Worm (Caenorhabditis elegans): ENCODE results near the gene T26A5.6.

T26A5.6 gene

DNA sequence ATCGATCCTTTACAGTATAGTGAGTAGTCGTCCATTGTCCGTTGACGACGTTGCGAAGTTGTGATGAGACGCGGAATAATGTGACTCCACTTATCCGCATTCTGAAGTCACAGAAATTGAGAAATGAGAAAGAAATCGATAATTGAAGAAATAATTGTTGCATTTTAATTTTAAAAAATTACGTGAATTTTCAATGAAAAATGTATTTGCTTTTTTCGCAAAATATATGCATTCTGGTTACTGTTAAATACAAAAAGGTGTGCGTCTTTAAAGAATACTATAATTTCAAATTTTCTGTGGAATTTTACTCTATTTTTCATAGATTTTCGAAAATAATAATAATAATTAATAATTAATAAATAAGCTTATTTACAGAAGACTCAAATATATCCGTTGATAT is 3.7 kb downstream of the T26A5.6 start, which contains the start of gene let-721:
Gene let-721 (minus strand): TSS at position 101 of the 400 bp plus-strand sequence.
- TF ChIP-seq ets-4 (GFP tag; optimal IDR thresholded peaks at IDR 0.05) (no peak), Y56A3A.18 (GFP tag; IDR thresholded peaks at IDR 0.05) (no peak), ceh-27 (GFP tag; optimal IDR thresholded peaks at IDR 0.05) (no peak), egl-44 (GFP tag; IDR thresholded peaks at IDR 0.05) (no peak), zfh-2 (GFP tag; conservative IDR thresholded peaks at IDR 0.05) (no peak), egl-18 (GFP tag; IDR thresholded peaks at IDR 0.05) (no peak), attf-3 (GFP tag; conservative IDR thresholded peaks at IDR 0.05) (no peak), xnd-1 (tag; optimal IDR thresholded peaks at IDR 0.05) (no peak), B0261.1 (tag; optimal IDR thresholded peaks at IDR 0.05) (no peak), atf-7 (tag; optimal IDR thresholded peaks at IDR 0.05) (no peak), K11D2.4 (GFP tag; IDR thresholded peaks at IDR 0.05) (no peak), B0035.1 (tag; optimal IDR thresholded peaks at IDR 0.05) (no peak), snpc-1.1 (tag; optimal IDR thresholded peaks at IDR 0.05; ENCODE audit: insufficient read depth) (no peak), hsf-1 (GFP tag; IDR thresholded peaks at IDR 0.05) (no peak), ekl-4 (GFP tag; IDR thresholded peaks at IDR 0.05) (no peak), ztf-6 (GFP tag; IDR thresholded peaks at IDR 0.05) (no peak)

DNA sequence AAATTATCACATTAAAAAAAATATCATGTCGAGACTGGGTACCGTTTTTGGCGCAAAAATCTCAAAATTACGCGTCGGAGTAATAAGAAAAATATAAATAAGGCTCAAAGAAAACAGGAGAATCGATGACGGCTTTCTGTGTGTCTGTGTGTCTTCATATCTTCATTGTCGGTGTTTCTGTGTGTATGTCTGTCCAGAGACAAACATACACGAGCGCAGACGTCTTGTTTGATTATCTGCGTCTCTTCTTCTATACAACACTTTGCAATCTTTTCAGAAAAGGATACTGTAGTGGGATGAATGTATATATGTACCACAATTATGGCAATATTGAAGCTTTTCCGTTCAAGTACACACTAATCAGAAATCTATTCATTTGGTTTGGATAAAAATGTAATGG is 6.2 kb downstream of the T26A5.6 start, which contains the start of gene C05D11.13:
Gene C05D11.13 (minus strand): TSS at position 252 of the 400 bp plus-strand sequence.
- TF ChIP-seq madf-6 (GFP tag; IDR thresholded peaks at IDR 0.05) (peak; percentile 30; the same call in 1 of the 2 replicates), madf-10 (tag; optimal IDR thresholded peaks at IDR 0.05) (no peak), nhr-27 (tag; optimal IDR thresholded peaks at IDR 0.05) (no peak), bed-2 (GFP tag; IDR thresholded peaks at IDR 0.05) (no peak), Y67H2A.10 (GFP tag; conservative IDR thresholded peaks at IDR 0.05) (no peak), lsy-27 (tag; optimal IDR thresholded peaks at IDR 0.05; ENCODE audit: borderline replicate concordance, insufficient read depth) (no peak), F10E7.11 (tag; optimal IDR thresholded peaks at IDR 0.05) (no peak), attf-5 (GFP tag; optimal IDR thresholded peaks at IDR 0.05) (peak; percentile 68), mel-28 (tag; optimal IDR thresholded peaks at IDR 0.05; ENCODE audit: borderline replicate concordance) (no peak), C06A6.2 (GFP tag; conservative IDR thresholded peaks at IDR 0.05) (no peak), chd-7 (tag; optimal IDR thresholded peaks at IDR 0.05) (no peak), D2030.7 (GFP tag; IDR thresholded peaks at IDR 0.05) (no peak), T07F8.4 (tag; optimal IDR thresholded peaks at IDR 0.05) (no peak), tbp1 (GFP tag; optimal IDR thresholded peaks at IDR 0.05) (peak; percentile 25), snpc-1.1 (tag; optimal IDR thresholded peaks at IDR 0.05; ENCODE audit: insufficient read depth) (no peak), somi-1 (GFP tag; optimal IDR thresholded peaks at IDR 0.05) (no peak), ztf-26 (tag; optimal IDR thresholded peaks at IDR 0.05) (peak; percentile 37), dox-1 (GFP tag; IDR thresholded peaks at IDR 0.05) (0 out of 2 replicates have a peak, but pooled peaks have one; percentile 32), Y56A3A.18 (GFP tag; IDR thresholded peaks at IDR 0.05) (no peak), K12H6.12 (tag; optimal IDR thresholded peaks at IDR 0.05) (peak; percentile 17), rcor-1 (GFP tag; IDR thresholded peaks at IDR 0.05) (no peak), nhr-80 (tag; optimal IDR thresholded peaks at IDR 0.05) (peak; percentile 51), pbrm-1 (GFP tag; IDR thresholded peaks at IDR 0.05) (no peak), nfya-1 (tag; optimal IDR thresholded peaks at IDR 0.05; ENCODE audit: borderline replicate concordance, insufficient read depth) (no peak), fkh-3 (tag; optimal IDR thresholded peaks at IDR 0.05) (no peak), ztf-18 (tag; optimal IDR thresholded peaks at IDR 0.05) (no peak), ceh-40 (GFP tag; IDR thresholded peaks at IDR 0.05) (no peak), die-1 (tag; optimal IDR thresholded peaks at IDR 0.05) (no peak), lin-40 (tag; optimal IDR thresholded peaks at IDR 0.05) (peak; percentile 41), ceh-91 (GFP tag; IDR thresholded peaks at IDR 0.05) (no peak), T26A5.8 (tag; optimal IDR thresholded peaks at IDR 0.05) (no peak), egrh-3 (GFP tag; IDR thresholded peaks at IDR 0.05) (no peak), nhr-179 (tag; optimal IDR thresholded peaks at IDR 0.05) (no peak), nfya-2 (GFP tag; IDR thresholded peaks at IDR 0.05) (no peak)
